Worm (Caenorhabditis elegans) whole organism, mixed stage, embryonic: ENCODE measurements around the gene srbc-70.

Experiments
- M03D4.4 ChIP-seq: sonication (generic microtip); optimal IDR thresholded peaks from 2 replicates; lab custom pipeline; 2017; ENCODE audit warnings: mild to moderate bottlenecking, missing genetic modification characterization, missing compliant biosample characterization
- ham-2 ChIP-seq: fragments of 200-800 bp; sonication (Bioruptor generic); optimal IDR thresholded peaks from 2 replicates; lab custom pipeline; 2018; ENCODE audit warnings: mild to moderate bottlenecking, missing genetic modification characterization, missing compliant biosample characterization
- nhr-12 ChIP-seq: fragments of 150-350 bp; optimal IDR thresholded peaks from 2 replicates; lab custom pipeline; 2014; ENCODE audit warnings: missing biosample characterization, missing genetic modification characterization
- nhr-237 ChIP-seq: fragments of 150-350 bp; optimal IDR thresholded peaks from 2 replicates; lab custom pipeline; 2014; ENCODE audit warnings: missing biosample characterization, missing genetic modification characterization
- nhr-28 ChIP-seq: fragments of 150-350 bp; optimal IDR thresholded peaks from 2 replicates; lab custom pipeline; 2014; ENCODE audit warnings: missing biosample characterization, missing genetic modification characterization
- nhr-76 ChIP-seq: sonication (generic microtip); optimal IDR thresholded peaks from 2 replicates; lab custom pipeline; 2017; ENCODE audit warnings: missing biosample characterization, missing genetic modification characterization
- pha-4 ChIP-seq: fragments of 150-350 bp; optimal IDR thresholded peaks from 2 replicates; lab custom pipeline; 2018; ENCODE audit warnings: missing biosample characterization, missing genetic modification reagents, missing genetic modification characterization
- snpc-4 ChIP-seq: fragments of 150-350 bp; optimal IDR thresholded peaks from 2 replicates; lab custom pipeline; 2014; ENCODE audit warnings: missing biosample characterization, missing genetic modification characterization
- unc-39 ChIP-seq: fragments of 150-350 bp; optimal IDR thresholded peaks from 2 replicates; lab custom pipeline; 2014; ENCODE audit warnings: missing biosample characterization, missing genetic modification characterization
- unc-62 ChIP-seq: fragments of 150-350 bp; optimal IDR thresholded peaks from 2 replicates; lab custom pipeline; 2014; ENCODE audit warnings: missing biosample characterization, missing genetic modification reagents, missing genetic modification characterization

DNA sequence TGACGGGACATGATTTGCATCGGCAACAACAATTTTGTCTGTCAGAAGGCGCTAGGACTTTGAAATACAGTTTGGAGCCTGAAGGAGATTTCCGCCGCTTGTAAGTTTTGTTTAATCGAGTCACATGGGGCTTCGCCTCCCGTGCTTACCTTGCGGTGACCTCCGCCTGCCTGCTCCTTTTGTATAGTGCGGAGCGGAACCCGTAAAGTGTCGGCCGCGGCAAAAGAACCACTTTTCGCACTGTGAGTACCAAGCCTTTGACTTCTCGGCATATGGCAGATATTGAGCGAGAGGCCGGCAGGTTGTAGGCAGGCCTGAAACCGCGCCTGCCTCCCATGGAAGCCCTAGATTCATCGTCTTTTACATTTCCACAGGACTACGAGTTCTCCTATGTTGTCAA lies 38.1 kb upstream of the srbc-70 start:
- TF ChIP-seq nhr-237 (tag; lab: Kevin White, UChicago), result no peak
- no peak for TF ChIP-seq ham-2 (GFP tag; lab: Kevin White, UChicago)
- no peak for TF ChIP-seq unc-39
- no peak for TF ChIP-seq snpc-4 (tag; lab: Kevin White, UChicago)
- TF ChIP-seq nhr-28, result no peak
- TF ChIP-seq nhr-12 (tag; lab: Kevin White, UChicago), result no peak
- TF ChIP-seq unc-62 (GFP tag; lab: Kevin White, UChicago), result no peak
- TF ChIP-seq nhr-76 (tag; lab: Kevin White, UChicago), result no peak
- no peak for TF ChIP-seq M03D4.4
- TF ChIP-seq pha-4 (tag; lab: Kevin White, UChicago), result no peak
